Fruit fly (Drosophila melanogaster) whole organism, embryonic: ENCODE data around the gene CG9338.
A peak's percentile ranks its signal among the peaks of the same experiment; 100 is the strongest.

Experiments used
- ATbp ChIP-seq: fragments of 200-800 bp; sonication (Bioruptor generic); optimal IDR thresholded peaks from 2 replicates; lab custom pipeline; 2017; ENCODE audit warnings: missing biosample characterization, mild to moderate bottlenecking, missing genetic modification characterization, missing genetic modification reagents
- Bgb ChIP-seq: fragments of 200-800 bp; sonication (Bioruptor generic); IDR thresholded peaks from 2 replicates; pipeline ENCODE4 v1.3.6; 2022; ENCODE audit warnings: missing biosample characterization, missing genetic modification characterization; ENCODE audit not compliant: partially characterized antibody
- CG10267 ChIP-seq: fragments of 200-800 bp; sonication (Bioruptor generic); optimal IDR thresholded peaks from 2 replicates; lab custom pipeline; 2018; ENCODE audit warnings: missing biosample characterization, mild to moderate bottlenecking, missing genetic modification characterization, moderate library complexity
- CG10366 ChIP-seq: fragments of 200-800 bp; sonication (Bioruptor generic); IDR thresholded peaks from 2 replicates; pipeline ENCODE4 v1.3.6; 2022; ENCODE audit warnings: missing biosample characterization, missing genetic modification characterization
- CG10431 ChIP-seq: fragments of 200-800 bp; sonication (Bioruptor generic); optimal IDR thresholded peaks from 3 replicates; lab custom pipeline; 2018; ENCODE audit warnings: missing biosample characterization, mild to moderate bottlenecking, missing genetic modification characterization
- CG10654 ChIP-seq: fragments of 200-800 bp; sonication (Bioruptor generic); optimal IDR thresholded peaks from 2 replicates; lab custom pipeline; 2016; ENCODE audit warnings: missing biosample characterization, missing genetic modification characterization
- CG10979 ChIP-seq: fragments of 200-800 bp; sonication (Bioruptor generic); optimal IDR thresholded peaks from 2 replicates; lab custom pipeline; 2018; ENCODE audit warnings: missing biosample characterization, mild to moderate bottlenecking, missing genetic modification characterization, moderate library complexity
- CG11247 ChIP-seq: fragments of 200-800 bp; sonication (Bioruptor generic); IDR thresholded peaks from 2 replicates; pipeline ENCODE4 v1.3.6; 2022; ENCODE audit warnings: missing biosample characterization, missing genetic modification characterization
- CG11398 ChIP-seq: fragments of 200-800 bp; sonication (Bioruptor generic); optimal IDR thresholded peaks from 2 replicates; lab custom pipeline; 2016; ENCODE audit warnings: missing biosample characterization, missing genetic modification characterization
- CG14667 ChIP-seq: fragments of 200-800 bp; sonication (Bioruptor generic); IDR thresholded peaks from 2 replicates; pipeline ENCODE4 v1.3.6; 2022; ENCODE audit warnings: missing biosample characterization, missing genetic modification characterization
- CG15601 ChIP-seq: fragments of 200-800 bp; sonication (Bioruptor generic); optimal IDR thresholded peaks from 3 replicates; lab custom pipeline; 2019; ENCODE audit warnings: missing biosample characterization, mild to moderate bottlenecking, missing genetic modification characterization, moderate library complexity
- CG18764 ChIP-seq: fragments of 200-800 bp; sonication (Bioruptor generic); optimal IDR thresholded peaks from 3 replicates; lab custom pipeline; 2016; ENCODE audit warnings: missing biosample characterization, missing genetic modification characterization
- CG30020 ChIP-seq: fragments of 200-800 bp; optimal IDR thresholded peaks from 2 replicates; lab custom pipeline; 2019; ENCODE audit warnings: missing biosample characterization, mild to moderate bottlenecking, missing genetic modification characterization, moderate library complexity
- CG31224 ChIP-seq: fragments of 200-800 bp; sonication (Bioruptor generic); IDR thresholded peaks from 2 replicates; pipeline ENCODE4 v1.3.6; 2022; ENCODE audit warnings: missing biosample characterization, missing genetic modification characterization
- CG31441 ChIP-seq: fragments of 200-800 bp; sonication (Bioruptor generic); IDR thresholded peaks from 2 replicates; pipeline ENCODE4 v1.3.6; 2022; ENCODE audit warnings: missing biosample characterization, missing genetic modification characterization
- CG3838 ChIP-seq: fragments of 200-800 bp; sonication (Bioruptor generic); optimal IDR thresholded peaks from 3 replicates; lab custom pipeline; 2016; ENCODE audit warnings: missing biosample characterization, missing genetic modification characterization
- CG4404 ChIP-seq: fragments of 200-800 bp; sonication (Bioruptor generic); IDR thresholded peaks from 2 replicates; pipeline ENCODE4 v1.3.6; 2022; ENCODE audit warnings: missing biosample characterization, missing genetic modification characterization
- CG6854 ChIP-seq: fragments of 200-800 bp; sonication (Bioruptor generic); optimal IDR thresholded peaks from 3 replicates; lab custom pipeline; 2017; ENCODE audit warnings: missing biosample characterization, mild to moderate bottlenecking, missing genetic modification characterization
- CG7271 ChIP-seq: fragments of 200-800 bp; sonication (Bioruptor generic); optimal IDR thresholded peaks from 2 replicates; lab custom pipeline; 2018; ENCODE audit warnings: missing biosample characterization, mild to moderate bottlenecking, missing genetic modification characterization, moderate library complexity
- Dad ChIP-seq: fragments of 200-800 bp; sonication (Bioruptor generic); optimal IDR thresholded peaks from 3 replicates; lab custom pipeline; 2016; ENCODE audit warnings: missing biosample characterization, missing genetic modification characterization
- Gsc ChIP-seq: fragments of 200-800 bp; sonication (Bioruptor generic); IDR thresholded peaks from 2 replicates; pipeline ENCODE4 v1.3.6; 2022; ENCODE audit warnings: missing biosample characterization, missing genetic modification characterization
- Gug ChIP-seq: fragments of 200-800 bp; sonication (Bioruptor generic); IDR thresholded peaks from 4 replicates; pipeline ENCODE4 v1.3.6; 2022; ENCODE audit warnings: missing biosample characterization, missing genetic modification characterization
- H2.0 ChIP-seq: fragments of 200-800 bp; sonication (Bioruptor generic); IDR thresholded peaks from 2 replicates; pipeline ENCODE4 v1.3.6; 2022; ENCODE audit warnings: missing biosample characterization, missing genetic modification characterization
- Hr78 ChIP-seq, 2 experiments: fragments of 200-800 bp in 1 of 2; fragments of >200 bp in 1 of 2; sonication (Bioruptor generic) in 1 of 2; optimal IDR thresholded peaks; 2 replicates each; lab custom pipeline; 2017 to 2019; ENCODE audit warnings: missing biosample characterization in 2 of 2, missing genetic modification characterization in 2 of 2, mild to moderate bottlenecking in 1 of 2, moderate library complexity in 1 of 2
- MESR4 ChIP-seq: fragments of 200-800 bp; sonication (Bioruptor generic); optimal IDR thresholded peaks from 2 replicates; lab custom pipeline; 2018; ENCODE audit warnings: missing biosample characterization, mild to moderate bottlenecking, missing genetic modification characterization, moderate library complexity
- Med ChIP-seq: fragments of 200-800 bp; sonication (Bioruptor generic); peaks from one replicate; lab custom pipeline; 2016; ENCODE audit warnings: missing biosample characterization, missing genetic modification characterization, mild to moderate bottlenecking, inconsistent platforms, moderate library complexity
- NC2α ChIP-seq: fragments of 200-800 bp; sonication (Bioruptor generic); optimal IDR thresholded peaks from 2 replicates; lab custom pipeline; 2016; ENCODE audit warnings: missing biosample characterization, missing genetic modification characterization
- Optix ChIP-seq: fragments of 200-800 bp; sonication (Bioruptor generic); IDR thresholded peaks from 3 replicates; pipeline ENCODE4 v1.3.6; 2022; ENCODE audit warnings: missing biosample characterization, missing genetic modification characterization
- Side ChIP-seq: fragments of 200-800 bp; sonication (Bioruptor generic); optimal IDR thresholded peaks from 2 replicates; lab custom pipeline; 2016; ENCODE audit warnings: missing biosample characterization, missing genetic modification characterization
- Sox102F ChIP-seq: fragments of 200-800 bp; sonication (Bioruptor generic); optimal IDR thresholded peaks from 2 replicates; lab custom pipeline; 2018; ENCODE audit warnings: missing biosample characterization, mild to moderate bottlenecking, missing genetic modification characterization, moderate library complexity
- amos ChIP-seq: fragments of 200-800 bp; sonication (Bioruptor generic); IDR thresholded peaks from 2 replicates; pipeline ENCODE4 v1.3.6; 2022; ENCODE audit warnings: missing biosample characterization, missing genetic modification characterization; ENCODE audit not compliant: partially characterized antibody
- az2 ChIP-seq: fragments of 200-800 bp; sonication (Bioruptor generic); optimal IDR thresholded peaks from 3 replicates; lab custom pipeline; 2016; ENCODE audit warnings: missing biosample characterization, missing genetic modification characterization
- bsh ChIP-seq, 2 experiments: fragments of 200-800 bp; sonication (Bioruptor generic); optimal IDR thresholded peaks; 2 replicates each; lab custom pipeline; 2017 to 2018; ENCODE audit warnings: mild to moderate bottlenecking in 2 of 2, missing biosample characterization in 2 of 2, missing genetic modification characterization in 2 of 2, moderate library complexity in 1 of 2
- crp ChIP-seq, 2 experiments: fragments of 200-800 bp; sonication (Bioruptor generic); optimal IDR thresholded peaks; 2 replicates in 1 of 2; 3 replicates in 1 of 2; lab custom pipeline; 2017; ENCODE audit warnings: missing biosample characterization in 2 of 2, missing genetic modification characterization in 2 of 2, mild to moderate bottlenecking in 1 of 2, moderate library complexity in 1 of 2
- danr ChIP-seq: fragments of 200-800 bp; sonication (Bioruptor generic); IDR thresholded peaks from 2 replicates; pipeline ENCODE4 v1.3.6; 2022; ENCODE audit warnings: missing biosample characterization, missing genetic modification characterization
- dmrt99B ChIP-seq: fragments of 200-800 bp; sonication (Bioruptor generic); optimal IDR thresholded peaks from 2 replicates; lab custom pipeline; 2018; ENCODE audit warnings: missing biosample characterization, mild to moderate bottlenecking, missing genetic modification characterization, moderate library complexity
- lbe ChIP-seq: fragments of 200-800 bp; sonication (Bioruptor generic); optimal IDR thresholded peaks from 2 replicates; lab custom pipeline; 2016; ENCODE audit warnings: missing biosample characterization, mild to moderate bottlenecking, missing genetic modification characterization
- onecut ChIP-seq: fragments of 200-800 bp; sonication (Bioruptor generic); IDR thresholded peaks from 2 replicates; pipeline ENCODE4 v1.3.6; 2022; ENCODE audit warnings: missing biosample characterization, missing genetic modification characterization
- pnt ChIP-seq: fragments of 200-800 bp; sonication (Bioruptor generic); optimal IDR thresholded peaks from 3 replicates; lab custom pipeline; 2016; ENCODE audit warnings: missing biosample characterization, missing genetic modification characterization
- stc ChIP-seq: fragments of 200-800 bp; sonication (Bioruptor generic); IDR thresholded peaks from 2 replicates; pipeline ENCODE4 v1.3.6; 2022; ENCODE audit warnings: missing biosample characterization, missing genetic modification characterization
- trem ChIP-seq: fragments of 200-800 bp; optimal IDR thresholded peaks from 3 replicates; lab custom pipeline; 2019; ENCODE audit warnings: missing biosample characterization, mild to moderate bottlenecking, missing genetic modification characterization, moderate library complexity
- twi ChIP-seq: fragments of 200-800 bp; optimal IDR thresholded peaks from 2 replicates; lab custom pipeline; 2019; ENCODE audit warnings: missing biosample characterization, mild to moderate bottlenecking, missing genetic modification characterization, moderate library complexity
- vnd ChIP-seq: fragments of 200-800 bp; sonication (Bioruptor generic); IDR thresholded peaks from 3 replicates; pipeline ENCODE4 v1.3.6; 2022; ENCODE audit warnings: missing biosample characterization, missing genetic modification characterization; ENCODE audit not compliant: partially characterized antibody
- vvl ChIP-seq: fragments of 200-800 bp; sonication (Bioruptor generic); IDR thresholded peaks from 2 replicates; pipeline ENCODE4 v1.3.6; 2022; ENCODE audit warnings: missing biosample characterization, missing genetic modification characterization
- zen2 ChIP-seq: fragments of 200-800 bp; sonication (Bioruptor generic); IDR thresholded peaks from 3 replicates; pipeline ENCODE4 v1.3.6; 2022; ENCODE audit warnings: missing biosample characterization, missing genetic modification characterization; ENCODE audit not compliant: partially characterized antibody

Gene CG9338

dm6 chr2L:20823196-20824105 lies 41.6 kb upstream of the CG9338 start (continued):
- no peak for TF ChIP-seq pnt
- TF ChIP-seq Hr78 (GFP tag; optimal IDR thresholded peaks at IDR 0.05; lab: Kevin White, UChicago), result no peak
- no peak; the same call in 3 of the 4 replicates for TF ChIP-seq Gug
- peak; percentile 83 for TF ChIP-seq Med
- TF ChIP-seq CG11398 (GFP tag; lab: Kevin White, UChicago), result no peak
- no peak for TF ChIP-seq Sox102F (GFP tag; lab: Kevin White, UChicago)
- TF ChIP-seq CG6854, result no peak
- TF ChIP-seq Side (GFP tag; lab: Kevin White, UChicago), result no peak
- peak; percentile 62; the same call in 1 of the 2 replicates for TF ChIP-seq Bgb
- TF ChIP-seq trem (tag; lab: Kevin White, UChicago), result no peak
- peak; percentile 16; the same call in 1 of the 2 replicates for TF ChIP-seq stc
- TF ChIP-seq CG10654 (GFP tag; lab: Kevin White, UChicago), result no peak
- TF ChIP-seq CG4404 (GFP tag; lab: Robert Waterston, UW), result no peak
- TF ChIP-seq CG10979 (tag; lab: Kevin White, UChicago), result peak; percentile 0
- TF ChIP-seq CG10431 (GFP tag; lab: Kevin White, UChicago), result peak; percentile 79
- TF ChIP-seq zen2 (GFP tag; lab: Robert Waterston, UW), result peak; percentile 61; the same call in 2 of the 3 replicates
- TF ChIP-seq H2.0 (GFP tag; lab: Robert Waterston, UW), result peak; percentile 33; the same call in 1 of the 2 replicates
- TF ChIP-seq CG31224 (GFP tag; lab: Robert Waterston, UW), result peak; percentile 100
- no peak for TF ChIP-seq CG3838 (GFP tag; lab: Kevin White, UChicago)
- TF ChIP-seq vvl (GFP tag; lab: Robert Waterston, UW), result no peak
- TF ChIP-seq bsh (GFP tag; optimal IDR thresholded peaks at IDR 0.05; lab: Kevin White, UChicago), result no peak
- no peak for TF ChIP-seq MESR4 (GFP tag; lab: Kevin White, UChicago)
- TF ChIP-seq ATbp, result peak; percentile 2
- peak; percentile 51; the same call in 1 of the 3 replicates for TF ChIP-seq vnd
- TF ChIP-seq CG10267 (tag; lab: Kevin White, UChicago), result peak; percentile 4
- TF ChIP-seq crp (GFP tag; optimal IDR thresholded peaks at IDR 0.05; lab: Kevin White, UChicago), result no peak
- no peak for TF ChIP-seq CG30020 (tag; lab: Kevin White, UChicago)
- TF ChIP-seq dmrt99B (tag; lab: Kevin White, UChicago), result peak; percentile 33
- no peak for TF ChIP-seq amos
- TF ChIP-seq CG31441, result peak; percentile 59; the same call in 1 of the 2 replicates
- no peak for TF ChIP-seq CG18764 (GFP tag; lab: Kevin White, UChicago)
- TF ChIP-seq danr, result no peak
- TF ChIP-seq onecut, result no peak
- peak; percentile 16 for TF ChIP-seq Dad (GFP tag; lab: Kevin White, UChicago)
- TF ChIP-seq CG7271, result no peak
- no peak for TF ChIP-seq az2 (GFP tag; lab: Kevin White, UChicago)
- TF ChIP-seq CG10366, result no peak
- peak; percentile 36; the same call in 1 of the 3 replicates for TF ChIP-seq Optix (GFP tag; lab: Robert Waterston, UW)
- no peak for TF ChIP-seq CG11247 (GFP tag; lab: Robert Waterston, UW)
- TF ChIP-seq CG14667, result no peak
- TF ChIP-seq CG15601 (tag; lab: Kevin White, UChicago), result no peak
- peak; percentile 39 for TF ChIP-seq lbe (GFP tag; lab: Kevin White, UChicago)
- TF ChIP-seq NC2α (GFP tag; lab: Kevin White, UChicago), result no peak
- peak; percentile 40 for TF ChIP-seq twi (tag; lab: Kevin White, UChicago)
- TF ChIP-seq Gsc, result no peak
